Fruit fly (Drosophila melanogaster) whole organism, adult: Measurements from ENCODE around the gene CG5953.

Experiments used
- CG11617 ChIP-seq: fragments of 200-800 bp; sonication (Bioruptor generic); optimal IDR thresholded peaks from 2 replicates; lab custom pipeline; 2017; ENCODE audit warnings: mild to moderate bottlenecking, missing biosample characterization, missing genetic modification reagents, missing genetic modification characterization
- CG12768 ChIP-seq: fragments of 200-800 bp; sonication (Bioruptor generic); optimal IDR thresholded peaks from 2 replicates; lab custom pipeline; 2017; ENCODE audit warnings: missing biosample characterization, missing genetic modification characterization, mild to moderate bottlenecking, moderate library complexity, missing genetic modification reagents
- CG14711 ChIP-seq: fragments of 200-800 bp; sonication (Bioruptor generic); optimal IDR thresholded peaks from 2 replicates; lab custom pipeline; 2018; ENCODE audit warnings: missing biosample characterization, mild to moderate bottlenecking, missing genetic modification characterization, moderate library complexity
- CG1620 ChIP-seq: fragments of 200-800 bp; sonication (Bioruptor generic); optimal IDR thresholded peaks from 2 replicates; lab custom pipeline; 2016; ENCODE audit warnings: missing biosample characterization, missing genetic modification characterization
- CG33017 ChIP-seq: fragments of 200-800 bp; sonication (Bioruptor generic); optimal IDR thresholded peaks from 2 replicates; lab custom pipeline; 2018; ENCODE audit warnings: missing biosample characterization, mild to moderate bottlenecking, missing genetic modification characterization, moderate library complexity
- CG5204 ChIP-seq: fragments of 200-800 bp; sonication (Bioruptor generic); optimal IDR thresholded peaks from 2 replicates; lab custom pipeline; 2016; ENCODE audit warnings: missing biosample characterization, missing genetic modification characterization
- CG7045 ChIP-seq: fragments of 200-800 bp; sonication (Bioruptor generic); optimal IDR thresholded peaks from 2 replicates; lab custom pipeline; 2017; ENCODE audit warnings: missing biosample characterization, mild to moderate bottlenecking, missing genetic modification characterization
- CG7101 ChIP-seq: fragments of 200-800 bp; sonication (Bioruptor generic); optimal IDR thresholded peaks from 2 replicates; lab custom pipeline; 2018; ENCODE audit warnings: missing biosample characterization, mild to moderate bottlenecking, missing genetic modification characterization, moderate library complexity
- Clk ChIP-seq: fragments of 200-800 bp; sonication (Bioruptor generic); optimal IDR thresholded peaks from 2 replicates; lab custom pipeline; 2017; ENCODE audit warnings: missing biosample characterization, missing genetic modification characterization
- Crg-1 ChIP-seq: fragments of 200-800 bp; sonication (Bioruptor generic); optimal IDR thresholded peaks from 2 replicates; lab custom pipeline; 2016; ENCODE audit warnings: missing biosample characterization, missing genetic modification characterization
- Hr96 ChIP-seq: fragments of 200-800 bp; sonication (Bioruptor generic); optimal IDR thresholded peaks from 2 replicates; lab custom pipeline; 2016; ENCODE audit warnings: missing biosample characterization, missing genetic modification characterization
- Mnt ChIP-seq: fragments of 200-800 bp; sonication (Bioruptor generic); optimal IDR thresholded peaks from 2 replicates; lab custom pipeline; 2016; ENCODE audit warnings: missing biosample characterization, mild to moderate bottlenecking, missing genetic modification characterization
- bab1 ChIP-seq: fragments of 200-800 bp; sonication (Bioruptor generic); optimal IDR thresholded peaks from 3 replicates; lab custom pipeline; 2019; ENCODE audit warnings: missing biosample characterization, mild to moderate bottlenecking, missing genetic modification characterization, moderate library complexity
- cic ChIP-seq: fragments of 200-800 bp; sonication (Bioruptor generic); optimal IDR thresholded peaks from 2 replicates; lab custom pipeline; 2017; ENCODE audit warnings: missing biosample characterization, mild to moderate bottlenecking, missing genetic modification characterization, moderate library complexity
- cnc ChIP-seq, 2 experiments: fragments of >200 bp; optimal IDR thresholded peaks; 2 replicates each; lab custom pipeline; 2017
- kay ChIP-seq: fragments of 200-800 bp; sonication (Bioruptor generic); peaks from one replicate; lab custom pipeline; 2016; ENCODE audit warnings: missing biosample characterization, missing genetic modification characterization, borderline replicate concordance
- ovo ChIP-seq: fragments of 200-800 bp; sonication (Bioruptor generic); optimal IDR thresholded peaks from 2 replicates; lab custom pipeline; 2016; ENCODE audit warnings: missing biosample characterization, missing genetic modification characterization
- pad ChIP-seq: fragments of 200-800 bp; sonication (Bioruptor generic); optimal IDR thresholded peaks from 3 replicates; lab custom pipeline; 2017; ENCODE audit warnings: missing biosample characterization, missing genetic modification characterization, mild to moderate bottlenecking, moderate library complexity, missing genetic modification reagents
- tj ChIP-seq: fragments of 200-800 bp; sonication (Bioruptor generic); optimal IDR thresholded peaks from 3 replicates; lab custom pipeline; 2017; ENCODE audit warnings: missing biosample characterization, mild to moderate bottlenecking, missing genetic modification characterization, moderate library complexity
- toe ChIP-seq: fragments of 200-800 bp; sonication (Bioruptor generic); optimal IDR thresholded peaks from 2 replicates; lab custom pipeline; 2016; ENCODE audit warnings: missing biosample characterization, missing genetic modification characterization

The CG5953 gene

dm6 chr2L:16545772-16546171 lies 13.1 kb upstream of the CG5953 start:
- TF ChIP-seq bab1 (GFP tag; lab: Kevin White, UChicago), result peak; percentile 83
- peak; percentile 70 for TF ChIP-seq CG7045
- peak; percentile 55 for TF ChIP-seq pad (GFP tag; lab: Kevin White, UChicago)
- TF ChIP-seq Crg-1 (GFP tag; lab: Kevin White, UChicago), result peak; percentile 15
- TF ChIP-seq CG1620 (GFP tag; lab: Kevin White, UChicago), result peak; percentile 15
- peak; percentile 86 for TF ChIP-seq CG12768 (GFP tag; lab: Kevin White, UChicago)
- peak; percentile 77 for TF ChIP-seq tj
- TF ChIP-seq Mnt (GFP tag; lab: Kevin White, UChicago), result peak; percentile 62
- peak; percentile 55 for TF ChIP-seq Clk (GFP tag; lab: Kevin White, UChicago)
- TF ChIP-seq toe (GFP tag; lab: Kevin White, UChicago), result peak; percentile 55
- TF ChIP-seq CG14711 (tag; lab: Kevin White, UChicago), result peak; percentile 82
- TF ChIP-seq CG11617 (GFP tag; lab: Kevin White, UChicago), result peak; percentile 83
- TF ChIP-seq CG5204, result peak; percentile 78
- TF ChIP-seq CG7101 (tag; lab: Kevin White, UChicago), result peak; percentile 90
- TF ChIP-seq cnc (optimal IDR thresholded peaks at IDR 0.05; lab: Kevin White, UChicago), result no peak
- peak; percentile 81 for TF ChIP-seq Hr96 (GFP tag; lab: Kevin White, UChicago)
- peak; percentile 20 for TF ChIP-seq cic (GFP tag; lab: Kevin White, UChicago)
- peak; percentile 94 for TF ChIP-seq CG33017 (tag; lab: Kevin White, UChicago)
- TF ChIP-seq kay, result no peak
- peak; percentile 76 for TF ChIP-seq ovo

DNA sequence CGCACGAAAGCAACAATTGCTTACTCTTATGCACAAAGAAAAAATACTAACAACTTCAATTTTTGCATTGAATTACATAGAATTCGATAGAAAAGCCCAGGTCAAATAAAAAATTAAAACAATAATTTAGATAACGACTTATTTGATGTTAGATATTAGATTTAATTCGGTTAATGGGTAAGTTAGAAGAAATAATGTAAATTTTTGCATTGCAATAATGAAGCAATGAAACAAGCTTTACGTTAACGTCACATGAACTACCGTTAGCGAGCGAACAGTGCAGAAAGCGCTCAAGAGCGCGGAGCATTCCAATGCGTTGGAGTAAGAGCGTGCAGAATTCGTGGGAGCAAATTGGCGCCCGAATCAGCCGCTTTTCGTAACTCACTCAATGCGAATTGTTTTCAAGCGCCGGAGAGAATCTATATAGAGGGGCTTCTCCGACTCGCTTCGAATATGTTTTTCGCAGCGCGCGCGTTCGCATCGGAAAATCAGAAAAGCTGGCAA lies 11.9 kb upstream of the CG5953 start, which contains the start of gene mtgo:
Gene mtgo (plus strand): TSS at position 454 of the 504 bp plus-strand sequence.
- TF ChIP-seq CG7101 (tag; lab: Kevin White, UChicago) (peak; percentile 65), CG12768 (GFP tag; lab: Kevin White, UChicago) (peak; percentile 40), kay (no peak), Mnt (GFP tag; lab: Kevin White, UChicago) (no peak), tj (no peak), ovo (peak; percentile 83), cic (GFP tag; lab: Kevin White, UChicago) (no peak), CG5204 (peak; percentile 36), pad (GFP tag; lab: Kevin White, UChicago) (no peak), CG7045 (peak; percentile 45), bab1 (GFP tag; lab: Kevin White, UChicago) (peak; percentile 7), CG14711 (tag; lab: Kevin White, UChicago) (peak; percentile 42), cnc (optimal IDR thresholded peaks at IDR 0.05; lab: Kevin White, UChicago) (no peak), Clk (GFP tag; lab: Kevin White, UChicago) (no peak), CG1620 (GFP tag; lab: Kevin White, UChicago) (no peak), CG11617 (GFP tag; lab: Kevin White, UChicago) (peak; percentile 48), CG33017 (tag; lab: Kevin White, UChicago) (peak; percentile 70)

DNA sequence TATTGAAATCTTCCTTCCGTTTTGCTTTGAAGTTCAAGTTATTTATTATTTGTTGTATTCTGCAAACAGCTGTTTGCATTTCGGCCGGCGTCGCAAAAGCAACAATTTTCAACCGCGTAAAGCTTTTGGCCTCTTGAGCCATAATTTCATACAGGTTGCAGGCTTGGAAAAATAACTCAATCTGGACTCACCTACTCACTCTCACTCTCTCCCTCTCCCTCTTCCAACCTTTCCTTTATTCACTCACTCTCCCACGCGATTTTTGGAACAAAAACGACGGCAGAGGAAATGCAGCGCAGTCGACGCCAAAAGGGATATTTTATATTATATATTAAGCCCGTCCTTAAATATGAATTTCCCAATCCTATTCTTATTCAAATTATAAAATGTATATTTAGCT lies 11.2 kb upstream of the CG5953 start:
- TF ChIP-seq cnc (optimal IDR thresholded peaks at IDR 0.05; lab: Kevin White, UChicago) (no peak), kay (peak; percentile 74)

DNA sequence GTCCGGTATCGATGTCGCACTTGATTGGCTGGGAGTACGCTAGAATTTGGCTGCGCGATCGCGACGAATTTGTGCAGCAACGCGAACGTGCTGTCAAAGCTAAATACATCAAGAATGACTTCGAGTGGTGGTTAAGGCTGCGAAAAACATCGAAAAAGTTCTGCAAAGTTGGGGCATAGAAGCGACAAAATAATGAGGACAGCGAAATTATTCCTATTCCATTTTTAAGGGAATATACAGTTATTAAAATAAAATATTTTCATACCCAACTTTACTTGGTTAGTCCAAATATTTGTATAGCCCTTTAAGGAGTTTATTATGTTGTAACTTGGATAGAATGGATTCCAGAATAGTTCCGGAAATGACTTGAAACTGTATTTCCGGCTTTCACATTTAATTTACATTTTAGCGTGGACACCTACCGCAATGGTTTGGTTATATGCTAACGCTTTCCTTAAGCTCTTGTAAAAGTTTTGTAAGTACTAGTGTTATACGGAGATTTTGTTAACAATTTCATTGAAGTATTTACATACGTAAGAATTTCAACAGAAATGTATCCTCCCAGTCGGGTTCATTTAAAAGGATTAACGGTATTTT lies 10.4 kb upstream of the CG5953 start:
- TF ChIP-seq Hr96 (GFP tag; lab: Kevin White, UChicago) (peak; percentile 3), bab1 (GFP tag; lab: Kevin White, UChicago) (no peak), kay (peak; percentile 51), ovo (peak; percentile 84), pad (GFP tag; lab: Kevin White, UChicago) (peak; percentile 70), CG7101 (tag; lab: Kevin White, UChicago) (peak; percentile 87), Crg-1 (GFP tag; lab: Kevin White, UChicago) (peak; percentile 82), Mnt (GFP tag; lab: Kevin White, UChicago) (peak; percentile 57), CG5204 (peak; percentile 69), tj (peak; percentile 49), CG14711 (tag; lab: Kevin White, UChicago) (peak; percentile 56), toe (GFP tag; lab: Kevin White, UChicago) (no peak), cnc (optimal IDR thresholded peaks at IDR 0.05; lab: Kevin White, UChicago) (no peak), cic (GFP tag; lab: Kevin White, UChicago) (no peak), CG1620 (GFP tag; lab: Kevin White, UChicago) (peak; percentile 82), CG12768 (GFP tag; lab: Kevin White, UChicago) (peak; percentile 37), Clk (GFP tag; lab: Kevin White, UChicago) (no peak), CG11617 (GFP tag; lab: Kevin White, UChicago) (peak; percentile 73), CG33017 (tag; lab: Kevin White, UChicago) (peak; percentile 49), CG7045 (no peak)

- TF ChIP-seq CG1620 (GFP tag; lab: Kevin White, UChicago) (no peak), CG14711 (tag; lab: Kevin White, UChicago) (no peak), Hr96 (GFP tag; lab: Kevin White, UChicago) (no peak), pad (GFP tag; lab: Kevin White, UChicago) (no peak), bab1 (GFP tag; lab: Kevin White, UChicago) (no peak), tj (no peak), toe (GFP tag; lab: Kevin White, UChicago) (no peak), Clk (GFP tag; lab: Kevin White, UChicago) (no peak), CG12768 (GFP tag; lab: Kevin White, UChicago) (no peak), kay (no peak), CG5204 (no peak)
Observed at dm6 chr2L:16542246-16542645, 9.6 kb upstream of the CG5953 start, which contains the start of gene CG31816. Gene CG31816, plus strand, starts transcription at chr2L:16542546.
